Worm (Caenorhabditis elegans) whole organism, midembryonic: ENCODE results near the gene ceh-18.

ENCODE experiments used
- T22C8.4 ChIP-seq: fragments of 200-800 bp; sonication (Bioruptor generic); IDR thresholded peaks from 2 replicates; pipeline ENCODE4 v1.3.6; 2022; ENCODE audit warnings: missing genetic modification characterization, missing compliant biosample characterization
- cog-1 ChIP-seq: sonication (generic microtip); optimal IDR thresholded peaks from 2 replicates; lab custom pipeline; 2016; ENCODE audit warnings: missing genetic modification characterization, missing compliant biosample characterization
- flt-1 ChIP-seq: fragments of 200-800 bp; sonication (Bioruptor generic); IDR thresholded peaks from 2 replicates; pipeline ENCODE4 v1.3.6; 2022; ENCODE audit warnings: missing genetic modification characterization, missing compliant biosample characterization
- klf-2 ChIP-seq: fragments of 200-800 bp; sonication (Bioruptor generic); conservative IDR thresholded peaks from 2 replicates; pipeline ENCODE4 v1.3.6; 2022; ENCODE audit warnings: missing genetic modification reagents, missing genetic modification characterization, missing compliant biosample characterization
- med-1 ChIP-seq: sonication (generic microtip); optimal IDR thresholded peaks from 2 replicates; lab custom pipeline; 2017; ENCODE audit warnings: missing genetic modification characterization, mild to moderate bottlenecking, missing compliant biosample characterization, antibody characterized with exemption, missing genetic modification reagents; ENCODE audit not compliant: insufficient read depth
- ref-1 ChIP-seq: fragments of 200-800 bp; sonication (Bioruptor generic); conservative IDR thresholded peaks from 2 replicates; pipeline ENCODE4 v1.3.6; 2022; ENCODE audit warnings: missing genetic modification reagents, missing genetic modification characterization, missing compliant biosample characterization
- tab-1 ChIP-seq: fragments of 200-800 bp; sonication (Bioruptor generic); IDR thresholded peaks from 2 replicates; pipeline ENCODE4 v1.3.6; 2022; ENCODE audit warnings: missing genetic modification characterization, missing compliant biosample characterization
- ztf-23 ChIP-seq: fragments of 200-800 bp; sonication (Bioruptor generic); IDR thresholded peaks from 2 replicates; pipeline ENCODE4 v1.3.6; 2022; ENCODE audit warnings: missing genetic modification reagents, missing genetic modification characterization, missing compliant biosample characterization
- ztf-29 ChIP-seq: fragments of 200-800 bp; sonication (Bioruptor generic); IDR thresholded peaks from 2 replicates; pipeline ENCODE4 v1.3.6; 2022; ENCODE audit warnings: missing genetic modification reagents, missing genetic modification characterization, missing compliant biosample characterization

ceh-18 gene

DNA sequence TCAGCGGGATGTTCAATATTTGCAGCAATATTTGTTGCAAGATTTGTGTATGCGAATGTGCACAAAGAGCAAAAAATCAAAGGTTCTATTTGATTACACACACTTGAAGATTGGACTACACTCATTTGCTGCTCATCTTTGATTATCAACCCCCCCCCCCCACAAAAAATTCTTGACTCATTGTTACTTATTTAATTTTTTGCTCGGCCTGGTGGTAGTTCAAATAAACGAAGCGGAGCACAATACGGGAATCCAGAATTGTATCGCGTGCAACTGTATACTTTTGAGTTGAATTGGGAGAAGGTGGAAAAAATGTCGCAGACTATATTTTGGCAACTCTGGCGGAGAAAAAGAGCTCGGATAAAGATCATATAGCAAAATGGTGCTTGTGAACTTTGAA lies 62.0 kb downstream of the ceh-18 start, which contains the start of gene F35A5.5:
Gene F35A5.5, minus strand, starts transcription at position 101 of the 400 bp plus-strand sequence.
- TF ChIP-seq cog-1: no peak
- TF ChIP-seq ztf-23 (GFP tag; lab: Robert Waterston, UW): no peak
- TF ChIP-seq flt-1 (GFP tag; lab: Robert Waterston, UW): no peak
- no peak for TF ChIP-seq med-1 (GFP tag; lab: Kevin White, UChicago)
- TF ChIP-seq ref-1: no peak
- no peak for TF ChIP-seq ztf-29 (GFP tag; lab: Robert Waterston, UW)
- TF ChIP-seq klf-2 (GFP tag; lab: Robert Waterston, UW): no peak
- TF ChIP-seq tab-1 (GFP tag; lab: Robert Waterston, UW): no peak
- TF ChIP-seq T22C8.4: no peak

- TF ChIP-seq tab-1 (GFP tag; lab: Robert Waterston, UW): no peak
- no peak for TF ChIP-seq ztf-29 (GFP tag; lab: Robert Waterston, UW)
- no peak for TF ChIP-seq klf-2 (GFP tag; lab: Robert Waterston, UW)
Measured at ce11 chrX:3794161-3794560, 63.4 kb downstream of the ceh-18 start.

ce11 chrX:3793389-3793788 lies 64.2 kb downstream of the ceh-18 start:
- TF ChIP-seq cog-1 (no peak), tab-1 (GFP tag; lab: Robert Waterston, UW) (no peak), T22C8.4 (no peak), ztf-23 (GFP tag; lab: Robert Waterston, UW) (no peak)
